Worm (Caenorhabditis elegans) whole organism, midembryonic: ENCODE data around the gene C28H8.3.

ENCODE experiments used
- tab-1 ChIP-seq: fragments of 200-800 bp; sonication (Bioruptor generic); IDR thresholded peaks from 2 replicates; pipeline ENCODE4 v1.3.6; 2022; ENCODE audit warnings: missing genetic modification characterization, missing compliant biosample characterization
- ztf-29 ChIP-seq: fragments of 200-800 bp; sonication (Bioruptor generic); IDR thresholded peaks from 2 replicates; pipeline ENCODE4 v1.3.6; 2022; ENCODE audit warnings: missing genetic modification reagents, missing genetic modification characterization, missing compliant biosample characterization

ce11 chrIII:5876867-5877641 lies 31.4 kb upstream of the C28H8.3 start:
- TF ChIP-seq ztf-29 (GFP tag; lab: Robert Waterston, UW) (no peak), tab-1 (no peak)
